Fruit fly (Drosophila melanogaster): ENCODE measurements around the gene CG13887.

Gene CG13887

DNA sequence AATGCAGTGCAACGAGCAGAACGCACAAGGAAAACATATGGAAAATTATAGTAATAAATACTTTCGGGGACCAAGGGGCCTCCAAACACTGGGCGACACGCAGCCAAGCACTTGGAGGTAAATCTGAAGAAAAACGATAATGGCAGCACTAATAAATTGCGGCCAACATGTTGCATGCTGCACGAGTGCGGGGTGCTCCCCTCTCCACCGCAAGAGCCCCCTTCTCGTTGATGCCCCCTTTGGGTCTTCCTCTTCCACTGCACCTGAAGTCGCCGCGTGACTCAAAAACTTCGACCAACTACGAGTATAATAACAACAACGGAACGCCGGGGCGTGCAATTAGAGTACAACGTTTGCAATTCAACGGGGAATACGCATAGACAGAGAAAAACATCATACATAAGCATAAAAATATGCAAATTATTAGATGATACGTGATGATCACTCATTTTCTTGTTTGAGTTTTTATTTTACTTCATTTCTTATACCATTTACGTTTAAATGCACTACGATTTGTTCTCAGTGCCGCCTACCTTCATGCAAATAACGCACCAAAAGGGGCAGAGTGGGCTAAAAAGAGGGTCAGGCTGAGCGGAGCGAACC, 35.7 kb upstream of the CG13887 start (continued):
- TF ChIP-seq dan (GFP tag; IDR thresholded peaks at IDR 0.05), result no peak
- peak; percentile 15 for TF ChIP-seq CG4424 (GFP tag; optimal IDR thresholded peaks at IDR 0.05)
- TF ChIP-seq shn (GFP tag; optimal IDR thresholded peaks at IDR 0.05), result no peak
- no peak for TF ChIP-seq psq (GFP tag; optimal IDR thresholded peaks at IDR 0.05)
- no peak for TF ChIP-seq tio (GFP tag; optimal IDR thresholded peaks at IDR 0.05)
- TF ChIP-seq CG13775 (GFP tag; optimal IDR thresholded peaks at IDR 0.05), result no peak
- TF ChIP-seq prd (optimal IDR thresholded peaks at IDR 0.05), result no peak
- 0 out of 3 replicates have a peak, but pooled peaks have one; percentile 13 for TF ChIP-seq prd (GFP tag; IDR thresholded peaks at IDR 0.05)
- no peak for TF ChIP-seq Fer1 (GFP tag; optimal IDR thresholded peaks at IDR 0.05)
- no peak for TF ChIP-seq cg (GFP tag; optimal IDR thresholded peaks at IDR 0.05)
- no peak for TF ChIP-seq CG8478 (optimal IDR thresholded peaks at IDR 0.05)
- peak; percentile 64 for TF ChIP-seq Drgx (GFP tag; IDR thresholded peaks at IDR 0.05)
- TF ChIP-seq Sin3A (optimal IDR thresholded peaks at IDR 0.05), result no peak
- TF ChIP-seq CG3281 (GFP tag; optimal IDR thresholded peaks at IDR 0.05), result no peak
- no peak for TF ChIP-seq Hand (GFP tag; optimal IDR thresholded peaks at IDR 0.05)
- no peak for TF ChIP-seq CG9797 (GFP tag; optimal IDR thresholded peaks at IDR 0.05)
- peak; percentile 10; the same call in 1 of the 2 replicates for TF ChIP-seq E2f2 (GFP tag; IDR thresholded peaks at IDR 0.05)
- no peak for TF ChIP-seq CG11398 (GFP tag; optimal IDR thresholded peaks at IDR 0.05)
- no peak for TF ChIP-seq CG1647 (GFP tag; optimal IDR thresholded peaks at IDR 0.05)
- no peak for TF ChIP-seq CG7745 (tag; optimal IDR thresholded peaks at IDR 0.05)
- TF ChIP-seq HmgZ (tag; optimal IDR thresholded peaks at IDR 0.05), result no peak
- no peak for TF ChIP-seq CG4282 (GFP tag; optimal IDR thresholded peaks at IDR 0.05)
- TF ChIP-seq CG5245 (GFP tag; optimal IDR thresholded peaks at IDR 0.05), result peak; percentile 12
- no peak for TF ChIP-seq stwl (tag; optimal IDR thresholded peaks at IDR 0.05)
- no peak for TF ChIP-seq CG15269 (tag; optimal IDR thresholded peaks at IDR 0.05)
- no peak for TF ChIP-seq CG3838 (GFP tag; optimal IDR thresholded peaks at IDR 0.05)
- 0 out of 2 replicates have a peak, but pooled peaks have one; percentile 33 for TF ChIP-seq Xrp1 (GFP tag; IDR thresholded peaks at IDR 0.05)
- TF ChIP-seq nom (GFP tag; optimal IDR thresholded peaks at IDR 0.05), result peak; percentile 3
- TF ChIP-seq Ssrp (tag; optimal IDR thresholded peaks at IDR 0.05), result peak; percentile 18
- TF ChIP-seq ATbp (GFP tag; optimal IDR thresholded peaks at IDR 0.05), result no peak
- TF ChIP-seq otp (GFP tag; IDR thresholded peaks at IDR 0.05), result no peak
- TF ChIP-seq CG1832 (GFP tag; optimal IDR thresholded peaks at IDR 0.05), result no peak
- TF ChIP-seq CG6689 (GFP tag; IDR thresholded peaks at IDR 0.05), result 0 out of 2 replicates have a peak, but pooled peaks have one; percentile 11
- no peak for TF ChIP-seq NK7.1 (GFP tag; optimal IDR thresholded peaks at IDR 0.05)
- TF ChIP-seq dmrt99B (tag; optimal IDR thresholded peaks at IDR 0.05), result peak; percentile 21
- TF ChIP-seq NC2β (GFP tag; optimal IDR thresholded peaks at IDR 0.05), result no peak
- TF ChIP-seq Xbp1 (GFP tag; optimal IDR thresholded peaks at IDR 0.05), result peak; percentile 8
- peak; percentile 26 for TF ChIP-seq CG11504 (tag; optimal IDR thresholded peaks at IDR 0.05)
- no peak for TF ChIP-seq CG3065 (GFP tag; optimal IDR thresholded peaks at IDR 0.05)
- no peak for TF ChIP-seq Doc2 (GFP tag; IDR thresholded peaks at IDR 0.05)
- no peak for TF ChIP-seq sug (tag; optimal IDR thresholded peaks at IDR 0.05)
- peak; percentile 24 for TF ChIP-seq chn (GFP tag; optimal IDR thresholded peaks at IDR 0.05)
- TF ChIP-seq br (optimal IDR thresholded peaks at IDR 0.05), result no peak
- no peak for TF ChIP-seq HLH3B (GFP tag; IDR thresholded peaks at IDR 0.05)
- no peak for TF ChIP-seq p53 (GFP tag; optimal IDR thresholded peaks at IDR 0.05)
- TF ChIP-seq CG4820 (GFP tag; optimal IDR thresholded peaks at IDR 0.05), result peak; percentile 17
- no peak for TF ChIP-seq CG17385 (GFP tag; optimal IDR thresholded peaks at IDR 0.05)
- no peak for TF ChIP-seq CG14050 (GFP tag; IDR thresholded peaks at IDR 0.05)
- TF ChIP-seq Dek (tag; optimal IDR thresholded peaks at IDR 0.05), result no peak
- TF ChIP-seq salm (tag; optimal IDR thresholded peaks at IDR 0.05), result no peak
- no peak for TF ChIP-seq Nf-YA (GFP tag; IDR thresholded peaks at IDR 0.05)
- TF ChIP-seq cas (GFP tag; IDR thresholded peaks at IDR 0.05), result no peak
- TF ChIP-seq C15 (GFP tag; IDR thresholded peaks at IDR 0.05), result no peak
